Worm (Caenorhabditis elegans) whole organism, L2 larva: Measurements from ENCODE around the gene sri-4.

ENCODE experiments used
- ceh-82 ChIP-seq: fragments of 150-350 bp; optimal IDR thresholded peaks from 2 replicates; lab custom pipeline; 2014; ENCODE audit warnings: missing biosample characterization, missing genetic modification characterization
- elt-1 ChIP-seq: fragments of 150-350 bp; optimal IDR thresholded peaks from 2 replicates; lab custom pipeline; 2014; ENCODE audit warnings: missing biosample characterization, missing genetic modification characterization
- elt-3 ChIP-seq: sonication (generic microtip); optimal IDR thresholded peaks from 2 replicates; lab custom pipeline; 2017; ENCODE audit warnings: missing biosample characterization, missing genetic modification characterization
- fos-1 ChIP-seq: fragments of 150-350 bp; optimal IDR thresholded peaks from 2 replicates; lab custom pipeline; 2014; ENCODE audit warnings: missing biosample characterization, missing genetic modification characterization
- lin-13 ChIP-seq: fragments of 150-350 bp; optimal IDR thresholded peaks from 2 replicates; lab custom pipeline; 2014; ENCODE audit warnings: missing biosample characterization, missing genetic modification reagents, missing genetic modification characterization
- mdl-1 ChIP-seq, 2 experiments: fragments of 150-350 bp in 1 of 2; sonication (generic microtip) in 1 of 2; optimal IDR thresholded peaks; 2 replicates each; lab custom pipeline; 2017; ENCODE audit warnings: missing biosample characterization in 2 of 2, missing genetic modification characterization in 2 of 2
- nhr-12 ChIP-seq: fragments of 150-350 bp; optimal IDR thresholded peaks from 2 replicates; lab custom pipeline; 2014; ENCODE audit warnings: missing biosample characterization, missing genetic modification characterization
- nhr-25 ChIP-seq: fragments of 150-350 bp; sonication (generic microtip); optimal IDR thresholded peaks from 3 replicates; lab custom pipeline; 2014; ENCODE audit warnings: missing biosample characterization, missing genetic modification characterization
- snpc-4 ChIP-seq: fragments of 150-350 bp; optimal IDR thresholded peaks from 2 replicates; lab custom pipeline; 2014; ENCODE audit warnings: missing biosample characterization, missing genetic modification characterization
- unc-39 ChIP-seq: fragments of 150-350 bp; optimal IDR thresholded peaks from 2 replicates; lab custom pipeline; 2014; ENCODE audit warnings: missing biosample characterization, missing genetic modification characterization
- unc-55 ChIP-seq: fragments of 150-350 bp; sonication (generic microtip); optimal IDR thresholded peaks from 3 replicates; lab custom pipeline; 2014; ENCODE audit warnings: missing biosample characterization, missing genetic modification reagents, missing genetic modification characterization
- unc-62 ChIP-seq: fragments of 150-350 bp; optimal IDR thresholded peaks from 2 replicates; lab custom pipeline; 2014; ENCODE audit warnings: missing biosample characterization, missing genetic modification reagents, missing genetic modification characterization

- no peak for TF ChIP-seq ceh-82 (tag; lab: Kevin White, UChicago)
- TF ChIP-seq lin-13 (GFP tag; lab: Kevin White, UChicago): no peak
- no peak for TF ChIP-seq elt-3
- TF ChIP-seq unc-39 (tag; lab: Kevin White, UChicago): no peak
- no peak for TF ChIP-seq unc-62 (GFP tag; lab: Kevin White, UChicago)
- TF ChIP-seq elt-1 (tag; lab: Kevin White, UChicago): no peak
- TF ChIP-seq nhr-25: no peak
- TF ChIP-seq snpc-4: no peak
- no peak for TF ChIP-seq fos-1 (tag; lab: Kevin White, UChicago)
- no peak for TF ChIP-seq nhr-12
- no peak for TF ChIP-seq mdl-1 (tag; optimal IDR thresholded peaks at IDR 0.05; lab: Kevin White, UChicago)
- no peak for TF ChIP-seq unc-55 (GFP tag; lab: Kevin White, UChicago)
Measured at ce11 chrV:761882-762281, 13.7 kb downstream of the sri-4 start, which contains the start of gene C05E4.12.
